Worm (Caenorhabditis elegans) whole organism, L2 larva: ENCODE results near the gene rga-5.

Experiments used
- R02D3.7 ChIP-seq: fragments of 150-350 bp; optimal IDR thresholded peaks from 2 replicates; lab custom pipeline; 2014; ENCODE audit warnings: missing biosample characterization, missing genetic modification characterization
- fos-1 ChIP-seq: fragments of 150-350 bp; optimal IDR thresholded peaks from 2 replicates; lab custom pipeline; 2014; ENCODE audit warnings: missing biosample characterization, missing genetic modification characterization
- mdl-1 ChIP-seq, 2 experiments: fragments of 150-350 bp in 1 of 2; sonication (generic microtip) in 1 of 2; optimal IDR thresholded peaks; 2 replicates each; lab custom pipeline; 2017; ENCODE audit warnings: missing biosample characterization in 2 of 2, missing genetic modification characterization in 2 of 2
- nhr-237 ChIP-seq: fragments of 150-350 bp; optimal IDR thresholded peaks from 2 replicates; lab custom pipeline; 2014; ENCODE audit warnings: missing biosample characterization, missing genetic modification characterization
- nhr-6 ChIP-seq: fragments of 150-350 bp; optimal IDR thresholded peaks from 2 replicates; lab custom pipeline; 2014; ENCODE audit warnings: missing biosample characterization, missing genetic modification characterization
- unc-62 ChIP-seq: fragments of 150-350 bp; optimal IDR thresholded peaks from 2 replicates; lab custom pipeline; 2014; ENCODE audit warnings: missing biosample characterization, missing genetic modification reagents, missing genetic modification characterization
- ztf-1 ChIP-seq: fragments of 200-800 bp; sonication (Bioruptor generic); conservative IDR thresholded peaks from 2 replicates; pipeline ENCODE4 v1.3.6; 2022; ENCODE audit warnings: missing genetic modification characterization, missing compliant biosample characterization
- ztf-4 ChIP-seq: fragments of 150-350 bp; optimal IDR thresholded peaks from 2 replicates; lab custom pipeline; 2014; ENCODE audit warnings: missing biosample characterization, missing genetic modification characterization

DNA sequence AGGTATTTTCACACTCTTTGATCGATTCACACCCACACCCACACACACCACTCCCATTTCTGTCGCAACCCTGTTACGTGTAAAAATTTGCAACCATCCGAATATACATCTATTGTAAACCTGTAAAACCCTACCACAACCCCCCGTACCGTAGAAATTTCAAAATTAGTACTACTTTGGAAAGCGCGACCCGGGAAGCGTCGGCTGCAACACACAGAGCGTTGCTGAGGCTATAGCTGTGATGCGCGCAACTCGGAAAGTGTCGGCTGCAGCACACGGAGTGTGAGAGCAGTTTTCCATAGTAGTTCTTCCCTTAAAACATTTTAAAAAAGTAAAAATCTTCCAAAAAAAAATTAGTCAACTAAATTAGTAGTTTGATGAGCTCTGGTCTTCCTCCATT, 65.4 kb downstream of the rga-5 start:
- TF ChIP-seq fos-1 (tag; lab: Kevin White, UChicago) (no peak), mdl-1 (tag; optimal IDR thresholded peaks at IDR 0.05; lab: Kevin White, UChicago) (no peak), nhr-6 (tag; lab: Kevin White, UChicago) (no peak), R02D3.7 (tag; lab: Kevin White, UChicago) (no peak), ztf-4 (tag; lab: Kevin White, UChicago) (no peak), unc-62 (GFP tag; lab: Kevin White, UChicago) (no peak), nhr-237 (tag; lab: Kevin White, UChicago) (no peak), ztf-1 (no peak)
